Worm (Caenorhabditis elegans): Measurements from ENCODE around the gene Y14H12B.1.

Gene Y14H12B.1

ce11 chrII:3935990-3936389 is 1.7 kb downstream of the Y14H12B.1 start (continued):
- TF ChIP-seq F33H1.4 (GFP tag; IDR thresholded peaks at IDR 0.05) (peak; percentile 62), ceh-58 (GFP tag; IDR thresholded peaks at IDR 0.05) (no peak), dpl-1 (GFP tag; optimal IDR thresholded peaks at IDR 0.05) (peak; percentile 33), hmg-20 (GFP tag; IDR thresholded peaks at IDR 0.05) (no peak), ztf-6 (GFP tag; IDR thresholded peaks at IDR 0.05) (no peak), ama-1 (optimal IDR thresholded peaks at IDR 0.05) (no peak), ama-1 (GFP tag; optimal IDR thresholded peaks at IDR 0.05) (no peak), pha-4 (tag; optimal IDR thresholded peaks at IDR 0.05) (no peak), C17E4.6 (GFP tag; IDR thresholded peaks at IDR 0.05) (no peak), cebp-2 (GFP tag; IDR thresholded peaks at IDR 0.05) (no peak), madf-6 (GFP tag; IDR thresholded peaks at IDR 0.05) (peak; percentile 77), B0019.2 (GFP tag; conservative IDR thresholded peaks at IDR 0.05) (no peak), B0261.1 (tag; optimal IDR thresholded peaks at IDR 0.05) (no peak), K12H6.12 (tag; optimal IDR thresholded peaks at IDR 0.05) (no peak), snpc-3.4 (tag; optimal IDR thresholded peaks at IDR 0.05) (peak; percentile 31)

ce11 chrII:3947404-3947803 is 13.2 kb downstream of the Y14H12B.1 start:
- TF ChIP-seq let-607 (tag; optimal IDR thresholded peaks at IDR 0.05) (no peak), egl-44 (GFP tag; IDR thresholded peaks at IDR 0.05) (no peak), snpc-1.3 (tag; optimal IDR thresholded peaks at IDR 0.05; ENCODE audit: insufficient read depth) (no peak), snpc-4 (GFP tag; optimal IDR thresholded peaks at IDR 0.05) (no peak), snpc-4 (tag; optimal IDR thresholded peaks at IDR 0.05) (no peak), nhr-179 (tag; optimal IDR thresholded peaks at IDR 0.05) (no peak), bed-1 (GFP tag; IDR thresholded peaks at IDR 0.05) (no peak), F37B4.10 (GFP tag; IDR thresholded peaks at IDR 0.05) (no peak), madf-8 (GFP tag; conservative IDR thresholded peaks at IDR 0.05) (no peak), ceh-27 (GFP tag; optimal IDR thresholded peaks at IDR 0.05) (no peak), athp-1 (tag; optimal IDR thresholded peaks at IDR 0.05) (no peak), Y53F4B.3 (GFP tag; IDR thresholded peaks at IDR 0.05) (no peak), dpff-1 (tag; optimal IDR thresholded peaks at IDR 0.05) (no peak), akir-1 (GFP tag; optimal IDR thresholded peaks at IDR 0.05) (no peak), B0336.3 (GFP tag; IDR thresholded peaks at IDR 0.05) (no peak), rpc-1 (optimal IDR thresholded peaks at IDR 0.05) (no peak), rpc-1 (tag; optimal IDR thresholded peaks at IDR 0.05) (no peak), snpc-3.4 (tag; optimal IDR thresholded peaks at IDR 0.05) (no peak), nfya-2 (GFP tag; IDR thresholded peaks at IDR 0.05) (no peak), hsf-1 (GFP tag; IDR thresholded peaks at IDR 0.05) (no peak), Y95B8A.8 (GFP tag; IDR thresholded peaks at IDR 0.05) (no peak)

ce11 chrII:3948507-3948906 is 14.3 kb downstream of the Y14H12B.1 start:
- TF ChIP-seq lin-54 (GFP tag; optimal IDR thresholded peaks at IDR 0.05) (no peak), ceh-27 (GFP tag; optimal IDR thresholded peaks at IDR 0.05) (no peak), nfya-1 (tag; optimal IDR thresholded peaks at IDR 0.05; ENCODE audit: borderline replicate concordance, insufficient read depth) (no peak), snpc-3.4 (tag; optimal IDR thresholded peaks at IDR 0.05) (no peak), cebp-2 (GFP tag; IDR thresholded peaks at IDR 0.05) (no peak), ZK185.1 (tag; optimal IDR thresholded peaks at IDR 0.05; ENCODE audit: poor library complexity, severe bottlenecking) (no peak), D2030.7 (GFP tag; IDR thresholded peaks at IDR 0.05) (no peak), ekl-4 (GFP tag; IDR thresholded peaks at IDR 0.05) (no peak), efl-1 (GFP tag; optimal IDR thresholded peaks at IDR 0.05) (no peak), attf-5 (GFP tag; optimal IDR thresholded peaks at IDR 0.05) (no peak), ccch-3 (GFP tag; optimal IDR thresholded peaks at IDR 0.05) (no peak), B0336.3 (GFP tag; IDR thresholded peaks at IDR 0.05) (no peak), hlh-12 (tag; optimal IDR thresholded peaks at IDR 0.05) (no peak), F10E7.11 (tag; optimal IDR thresholded peaks at IDR 0.05) (no peak)

All from whole organism, young adult.